Fruit fly (Drosophila melanogaster) whole organism, pupa: ENCODE data around the gene RpL21.
A peak's percentile ranks its signal among the peaks of the same experiment; 100 is the strongest.

ENCODE experiments used
- CG10348 ChIP-seq: fragments of 200-800 bp; sonication (Bioruptor generic); IDR thresholded peaks from 2 replicates; pipeline ENCODE4 v1.3.6; 2022; ENCODE audit warnings: missing biosample characterization, missing genetic modification characterization
- CG12605 ChIP-seq: fragments of 200-800 bp; sonication (Bioruptor generic); IDR thresholded peaks from 2 replicates; pipeline ENCODE4 v1.3.6; 2022; ENCODE audit warnings: missing biosample characterization, missing genetic modification characterization
- CG13204 ChIP-seq: fragments of 200-800 bp; sonication (Bioruptor generic); optimal IDR thresholded peaks from 2 replicates; lab custom pipeline; 2018; ENCODE audit warnings: missing biosample characterization, mild to moderate bottlenecking, missing genetic modification characterization, moderate library complexity
- CG14655 ChIP-seq: fragments of 200-800 bp; sonication (Bioruptor generic); optimal IDR thresholded peaks from 3 replicates; lab custom pipeline; 2017; ENCODE audit warnings: mild to moderate bottlenecking, missing biosample characterization, missing genetic modification reagents, missing genetic modification characterization
- CG15710 ChIP-seq: fragments of 200-800 bp; sonication (Bioruptor generic); optimal IDR thresholded peaks from 2 replicates; lab custom pipeline; 2018; ENCODE audit warnings: missing biosample characterization, mild to moderate bottlenecking, missing genetic modification characterization, moderate library complexity
- CG17806 ChIP-seq: fragments of 200-800 bp; sonication (Bioruptor generic); optimal IDR thresholded peaks from 2 replicates; lab custom pipeline; 2018; ENCODE audit warnings: missing biosample characterization, mild to moderate bottlenecking, missing genetic modification characterization, moderate library complexity
- CG32121 ChIP-seq: fragments of 200-800 bp; sonication (Bioruptor generic); IDR thresholded peaks from 2 replicates; pipeline ENCODE4 v1.3.6; 2022; ENCODE audit warnings: missing biosample characterization, missing genetic modification characterization
- CG34367 ChIP-seq: fragments of 200-800 bp; sonication (Bioruptor generic); optimal IDR thresholded peaks from 2 replicates; lab custom pipeline; 2018; ENCODE audit warnings: missing biosample characterization, mild to moderate bottlenecking, missing genetic modification characterization
- CG4496 ChIP-seq: fragments of 200-800 bp; sonication (Bioruptor generic); IDR thresholded peaks from 3 replicates; pipeline ENCODE4 v1.3.6; 2022; ENCODE audit warnings: missing biosample characterization, missing genetic modification characterization
- CG8159 ChIP-seq: fragments of 200-800 bp; sonication (Bioruptor generic); optimal IDR thresholded peaks from 3 replicates; lab custom pipeline; 2018; ENCODE audit warnings: missing biosample characterization, mild to moderate bottlenecking, missing genetic modification characterization, moderate library complexity
- CG8301 ChIP-seq: fragments of 200-800 bp; sonication (Bioruptor generic); optimal IDR thresholded peaks from 2 replicates; lab custom pipeline; 2018; ENCODE audit warnings: missing biosample characterization, mild to moderate bottlenecking, missing genetic modification characterization
- CG9948 ChIP-seq: fragments of 200-800 bp; sonication (Bioruptor generic); optimal IDR thresholded peaks from 2 replicates; lab custom pipeline; 2018; ENCODE audit warnings: missing biosample characterization, mild to moderate bottlenecking, missing genetic modification characterization, moderate library complexity
- D1 ChIP-seq: fragments of 200-800 bp; sonication (Bioruptor generic); optimal IDR thresholded peaks from 2 replicates; lab custom pipeline; 2018; ENCODE audit warnings: missing biosample characterization, mild to moderate bottlenecking, missing genetic modification characterization, moderate library complexity
- EcR ChIP-seq: fragments of 200-800 bp; sonication (Bioruptor generic); optimal IDR thresholded peaks from 3 replicates; lab custom pipeline; 2019; ENCODE audit warnings: missing biosample characterization, missing genetic modification characterization, mild to moderate bottlenecking, moderate library complexity, missing genetic modification reagents
- Ets98B ChIP-seq: fragments of 200-800 bp; sonication (Bioruptor generic); IDR thresholded peaks from 2 replicates; pipeline ENCODE4 v1.3.6; 2022; ENCODE audit warnings: missing biosample characterization, missing genetic modification characterization
- Pif1A ChIP-seq: fragments of 200-800 bp; sonication (Bioruptor generic); optimal IDR thresholded peaks from 3 replicates; lab custom pipeline; 2016; ENCODE audit warnings: missing biosample characterization, missing genetic modification characterization
- Pif1B ChIP-seq: fragments of 200-800 bp; sonication (Bioruptor generic); optimal IDR thresholded peaks from 3 replicates; lab custom pipeline; 2016; ENCODE audit warnings: missing biosample characterization, missing genetic modification characterization
- Snoo ChIP-seq: fragments of 200-800 bp; sonication (Bioruptor generic); optimal IDR thresholded peaks from 3 replicates; lab custom pipeline; 2017; ENCODE audit warnings: missing biosample characterization, mild to moderate bottlenecking, missing genetic modification characterization, inconsistent platforms
- fd96Ca ChIP-seq: fragments of 200-800 bp; sonication (Bioruptor generic); IDR thresholded peaks from 3 replicates; pipeline ENCODE4 v1.3.6; 2022; ENCODE audit warnings: missing biosample characterization, missing genetic modification characterization
- gl ChIP-seq: fragments of 200-800 bp; sonication (Bioruptor generic); optimal IDR thresholded peaks from 2 replicates; lab custom pipeline; 2018; ENCODE audit warnings: missing biosample characterization, mild to moderate bottlenecking, missing genetic modification characterization
- rn ChIP-seq: fragments of 200-800 bp; sonication (Bioruptor generic); IDR thresholded peaks from 2 replicates; pipeline ENCODE4 v1.3.6; 2022; ENCODE audit warnings: missing biosample characterization, missing genetic modification characterization

RpL21 gene

DNA sequence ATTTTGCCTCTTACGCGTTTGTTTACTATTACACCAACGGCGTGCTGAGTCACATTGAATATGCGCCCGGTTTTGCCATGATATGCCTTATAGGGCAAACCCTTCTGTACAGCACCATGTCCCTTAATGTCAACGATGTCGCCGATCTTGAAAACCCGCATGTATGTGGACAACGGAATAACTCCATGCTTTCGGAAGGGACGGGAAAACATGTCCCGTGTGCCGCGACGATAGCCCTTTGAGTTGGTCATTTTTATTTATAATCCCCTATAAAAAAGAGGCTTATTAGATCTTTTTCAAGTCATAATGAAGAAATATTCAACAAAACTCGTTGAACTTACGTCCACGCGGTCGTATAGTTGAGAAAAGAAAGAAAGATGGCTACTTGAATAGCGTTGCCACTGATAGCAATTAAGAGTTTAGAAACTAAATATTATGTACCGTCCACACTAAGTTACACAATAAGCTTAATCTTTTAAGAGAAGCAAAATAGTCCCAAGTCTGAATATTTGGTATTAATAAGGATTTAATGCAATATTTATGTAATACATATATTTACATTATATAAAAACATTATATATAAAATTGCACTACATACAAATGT, at the start of gene RpL21:
TSS of gene RpL21 (minus strand) at position 421 of the 604 bp plus-strand sequence.
- TF ChIP-seq Pif1B (GFP tag; lab: Kevin White, UChicago) (no peak), CG8159 (tag; lab: Kevin White, UChicago) (peak; percentile 3), CG13204 (no peak), CG17806 (no peak)

- no peak for TF ChIP-seq Pif1A
- no peak for TF ChIP-seq CG34367 (tag; lab: Kevin White, UChicago)
- TF ChIP-seq Pif1B (GFP tag; lab: Kevin White, UChicago), result no peak
- no peak for TF ChIP-seq gl (tag; lab: Kevin White, UChicago)
- no peak for TF ChIP-seq CG14655 (GFP tag; lab: Kevin White, UChicago)
- TF ChIP-seq CG8159 (tag; lab: Kevin White, UChicago), result no peak
- no peak for TF ChIP-seq fd96Ca (GFP tag; lab: Robert Waterston, UW)
- TF ChIP-seq, all 21 proteins: peak for 0
Observed at dm6 chr2L:22292777-22293176, 45.1 kb upstream of the RpL21 start.

- TF ChIP-seq CG14655 (GFP tag; lab: Kevin White, UChicago), result no peak
- no peak for TF ChIP-seq CG4496 (GFP tag; lab: Robert Waterston, UW)
- TF ChIP-seq Pif1A, result no peak
- no peak for TF ChIP-seq CG12605 (GFP tag; lab: Robert Waterston, UW)
- no peak for TF ChIP-seq CG8159 (tag; lab: Kevin White, UChicago)
- TF ChIP-seq CG9948 (tag; lab: Kevin White, UChicago), result no peak
- TF ChIP-seq Ets98B, result no peak
- TF ChIP-seq EcR, result no peak
- TF ChIP-seq rn, result no peak
- TF ChIP-seq CG34367 (tag; lab: Kevin White, UChicago), result no peak
- TF ChIP-seq CG15710 (tag; lab: Kevin White, UChicago), result no peak
- TF ChIP-seq gl (tag; lab: Kevin White, UChicago), result no peak
- TF ChIP-seq fd96Ca (GFP tag; lab: Robert Waterston, UW), result no peak
- no peak for TF ChIP-seq CG17806
- no peak for TF ChIP-seq CG32121
- TF ChIP-seq CG10348 (GFP tag; lab: Robert Waterston, UW), result no peak
- no peak for TF ChIP-seq Pif1B (GFP tag; lab: Kevin White, UChicago)
- no peak for TF ChIP-seq D1
- no peak for TF ChIP-seq CG8301 (tag; lab: Kevin White, UChicago)
- no peak for TF ChIP-seq CG13204
Observed at dm6 chr2L:22281900-22282299, 34.2 kb upstream of the RpL21 start.

DNA sequence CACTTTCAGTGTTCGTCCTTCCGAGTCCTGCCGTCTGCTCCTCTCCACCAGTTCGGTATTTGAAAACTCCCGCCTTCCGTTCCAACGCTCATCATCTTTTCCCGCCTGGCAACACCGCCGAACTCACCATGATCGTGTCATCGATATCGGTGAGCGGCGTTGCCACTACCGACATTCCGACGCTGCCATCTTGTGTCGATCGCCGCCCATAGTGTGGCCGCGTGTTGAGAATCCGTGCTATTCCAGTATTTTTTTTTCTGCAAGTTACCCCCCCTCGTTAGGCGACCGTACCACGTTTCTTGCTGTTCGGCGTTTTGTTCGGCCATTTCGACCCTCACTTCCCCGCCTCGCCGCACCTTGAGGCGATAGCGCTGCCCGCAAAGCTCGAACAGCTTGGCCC, 13.4 kb upstream of the RpL21 start:
- TF ChIP-seq Pif1B (GFP tag; lab: Kevin White, UChicago), result no peak
- TF ChIP-seq Pif1A, result no peak
- no peak for TF ChIP-seq Ets98B
- TF ChIP-seq CG8159 (tag; lab: Kevin White, UChicago), result no peak
- no peak for TF ChIP-seq rn
- no peak for TF ChIP-seq gl (tag; lab: Kevin White, UChicago)
- no peak for TF ChIP-seq CG4496 (GFP tag; lab: Robert Waterston, UW)
- TF ChIP-seq CG14655 (GFP tag; lab: Kevin White, UChicago), result no peak

DNA sequence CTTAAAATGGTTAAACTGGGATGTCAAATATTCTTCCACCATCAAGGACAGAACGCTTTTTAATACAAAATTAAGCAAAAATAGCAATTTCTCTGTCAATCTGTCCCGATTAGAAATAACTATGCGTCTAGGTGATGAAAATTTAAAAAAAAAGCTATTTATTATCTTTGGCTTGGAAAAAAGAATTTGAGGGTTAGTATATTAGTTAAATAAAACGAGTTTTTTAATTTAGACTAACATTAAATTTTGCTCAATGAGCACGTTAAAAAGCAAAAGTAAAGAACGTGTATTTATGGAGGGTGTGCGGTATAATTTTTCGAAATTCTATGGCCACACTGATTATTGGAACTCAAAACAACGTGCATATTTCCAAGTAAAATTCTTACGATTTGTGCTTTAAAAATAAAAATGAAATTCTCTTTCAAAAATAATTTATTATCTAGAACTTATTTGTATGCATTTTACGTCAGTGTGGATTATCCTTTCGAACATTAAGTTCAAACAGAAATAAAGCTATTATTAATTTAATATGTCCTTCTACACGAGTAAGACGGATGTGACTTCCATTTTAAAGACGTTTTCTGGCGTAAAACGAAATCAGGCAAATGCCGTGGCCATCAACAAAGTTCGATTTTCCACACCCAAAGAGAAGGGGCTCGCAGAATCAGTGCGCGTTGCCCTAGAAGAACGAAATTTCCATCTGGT, 2.0 kb upstream of the RpL21 start, which contains the start of gene Tif-IA:
TSS of gene Tif-IA (plus strand) at position 307 of the 705 bp plus-strand sequence.
- TF ChIP-seq CG9948 (tag; lab: Kevin White, UChicago) (no peak), D1 (no peak)

- no peak for TF ChIP-seq CG13204
- no peak for TF ChIP-seq CG10348 (GFP tag; lab: Robert Waterston, UW)
- TF ChIP-seq Pif1A, result no peak
- no peak for TF ChIP-seq gl (tag; lab: Kevin White, UChicago)
- TF ChIP-seq D1, result no peak
- TF ChIP-seq Pif1B (GFP tag; lab: Kevin White, UChicago), result no peak
- TF ChIP-seq CG8301 (tag; lab: Kevin White, UChicago), result no peak
- TF ChIP-seq rn, result no peak
- TF ChIP-seq CG8159 (tag; lab: Kevin White, UChicago), result no peak
- TF ChIP-seq EcR, result no peak
- no peak for TF ChIP-seq CG9948 (tag; lab: Kevin White, UChicago)
- TF ChIP-seq CG32121, result no peak
- TF ChIP-seq CG17806, result no peak
- no peak for TF ChIP-seq CG34367 (tag; lab: Kevin White, UChicago)
- TF ChIP-seq CG14655 (GFP tag; lab: Kevin White, UChicago), result no peak
- TF ChIP-seq Ets98B, result no peak
- no peak for TF ChIP-seq CG12605 (GFP tag; lab: Robert Waterston, UW)
- TF ChIP-seq CG4496 (GFP tag; lab: Robert Waterston, UW), result no peak
Observed at dm6 chr2L:22248230-22248629, 555 bp upstream of the RpL21 start.

- TF ChIP-seq CG10348 (GFP tag; lab: Robert Waterston, UW) (no peak), gl (tag; lab: Kevin White, UChicago) (no peak), Snoo (tag; lab: Kevin White, UChicago) (peak; percentile 23), rn (no peak), Ets98B (no peak), CG4496 (GFP tag; lab: Robert Waterston, UW) (no peak), CG8301 (tag; lab: Kevin White, UChicago) (no peak), CG8159 (tag; lab: Kevin White, UChicago) (peak; percentile 36), CG9948 (tag; lab: Kevin White, UChicago) (no peak), Pif1B (GFP tag; lab: Kevin White, UChicago) (no peak), fd96Ca (GFP tag; lab: Robert Waterston, UW) (no peak), CG12605 (GFP tag; lab: Robert Waterston, UW) (no peak), CG15710 (tag; lab: Kevin White, UChicago) (peak; percentile 0), CG32121 (no peak)
Observed at dm6 chr2L:22239611-22240219, 8.0 kb downstream of the RpL21 start, which contains the start of gene Nubpl. Gene Nubpl (plus strand): TSS chr2L:22239916.
